Fruit fly (Drosophila melanogaster) whole organism, embryonic: ENCODE results near the gene CG13059.

ENCODE experiments used
- ATbp ChIP-seq: fragments of 200-800 bp; sonication (Bioruptor generic); optimal IDR thresholded peaks from 2 replicates; lab custom pipeline; 2017; ENCODE audit warnings: missing biosample characterization, mild to moderate bottlenecking, missing genetic modification characterization, missing genetic modification reagents
- Aef1 ChIP-seq: fragments of 200-800 bp; sonication (Bioruptor generic); IDR thresholded peaks from 3 replicates; pipeline ENCODE4 v1.3.6; 2022; ENCODE audit warnings: missing biosample characterization, missing genetic modification characterization
- CG10979 ChIP-seq: fragments of 200-800 bp; sonication (Bioruptor generic); optimal IDR thresholded peaks from 2 replicates; lab custom pipeline; 2018; ENCODE audit warnings: missing biosample characterization, mild to moderate bottlenecking, missing genetic modification characterization, moderate library complexity
- CG12155 ChIP-seq: fragments of 200-800 bp; sonication (Bioruptor generic); optimal IDR thresholded peaks from 3 replicates; lab custom pipeline; 2016; ENCODE audit warnings: missing biosample characterization, missing genetic modification characterization
- CG14441 ChIP-seq: fragments of 200-800 bp; sonication (Bioruptor generic); IDR thresholded peaks from 2 replicates; pipeline ENCODE4 v1.3.6; 2022; ENCODE audit warnings: missing biosample characterization, missing genetic modification characterization
- CG1602 ChIP-seq: fragments of 200-800 bp; sonication (Bioruptor generic); optimal IDR thresholded peaks from 3 replicates; lab custom pipeline; 2016; ENCODE audit warnings: missing biosample characterization, missing genetic modification characterization
- CG1647 ChIP-seq: fragments of 200-800 bp; sonication (Bioruptor generic); optimal IDR thresholded peaks from 3 replicates; lab custom pipeline; 2016; ENCODE audit warnings: missing biosample characterization, missing genetic modification characterization
- CG18476 ChIP-seq: fragments of 200-800 bp; sonication (Bioruptor generic); optimal IDR thresholded peaks from 2 replicates; lab custom pipeline; 2016; ENCODE audit warnings: missing biosample characterization, mild to moderate bottlenecking, missing genetic modification characterization
- CG18764 ChIP-seq: fragments of 200-800 bp; sonication (Bioruptor generic); optimal IDR thresholded peaks from 3 replicates; lab custom pipeline; 2016; ENCODE audit warnings: missing biosample characterization, missing genetic modification characterization
- CG2120 ChIP-seq: fragments of 200-800 bp; sonication (Bioruptor generic); optimal IDR thresholded peaks from 3 replicates; lab custom pipeline; 2016; ENCODE audit warnings: missing biosample characterization, missing genetic modification characterization
- CG30020 ChIP-seq: fragments of 200-800 bp; optimal IDR thresholded peaks from 2 replicates; lab custom pipeline; 2019; ENCODE audit warnings: missing biosample characterization, mild to moderate bottlenecking, missing genetic modification characterization, moderate library complexity
- CG31441 ChIP-seq: fragments of 200-800 bp; sonication (Bioruptor generic); IDR thresholded peaks from 2 replicates; pipeline ENCODE4 v1.3.6; 2022; ENCODE audit warnings: missing biosample characterization, missing genetic modification characterization
- CG32772 ChIP-seq: fragments of 200-800 bp; sonication (Bioruptor generic); IDR thresholded peaks from 2 replicates; pipeline ENCODE4 v1.3.6; 2022; ENCODE audit warnings: missing biosample characterization, missing genetic modification characterization
- CG34376 ChIP-seq: fragments of 200-800 bp; sonication (Bioruptor generic); optimal IDR thresholded peaks from 2 replicates; lab custom pipeline; 2018; ENCODE audit warnings: missing biosample characterization, mild to moderate bottlenecking, missing genetic modification characterization
- CG4328 ChIP-seq: fragments of 200-800 bp; sonication (Bioruptor generic); optimal IDR thresholded peaks from 3 replicates; lab custom pipeline; 2017; ENCODE audit warnings: missing biosample characterization, missing genetic modification reagents, missing genetic modification characterization
- CG4360 ChIP-seq: fragments of 200-800 bp; sonication (Bioruptor generic); IDR thresholded peaks from 2 replicates; pipeline ENCODE4 v1.3.6; 2022; ENCODE audit warnings: missing biosample characterization, missing genetic modification characterization
- CG4730 ChIP-seq: fragments of 200-800 bp; sonication (Bioruptor generic); IDR thresholded peaks from 2 replicates; pipeline ENCODE4 v1.3.6; 2022; ENCODE audit warnings: missing biosample characterization, missing genetic modification characterization
- CG6689 ChIP-seq: fragments of 200-800 bp; sonication (Bioruptor generic); IDR thresholded peaks from 2 replicates; pipeline ENCODE4 v1.3.6; 2022; ENCODE audit warnings: missing biosample characterization, missing genetic modification characterization
- CG7963 ChIP-seq: fragments of 200-800 bp; sonication (Bioruptor generic); IDR thresholded peaks from 3 replicates; pipeline ENCODE4 v1.3.6; 2022; ENCODE audit warnings: missing biosample characterization, missing genetic modification characterization; ENCODE audit not compliant: partially characterized antibody
- CG8924 ChIP-seq: fragments of 200-800 bp; optimal IDR thresholded peaks from 3 replicates; lab custom pipeline; 2019; ENCODE audit warnings: missing biosample characterization, mild to moderate bottlenecking, missing genetic modification characterization, moderate library complexity
- CG9437 ChIP-seq: fragments of 200-800 bp; sonication (Bioruptor generic); optimal IDR thresholded peaks from 2 replicates; lab custom pipeline; 2018; ENCODE audit warnings: missing biosample characterization, mild to moderate bottlenecking, missing genetic modification characterization
- CG9609 ChIP-seq: fragments of 200-800 bp; sonication (Bioruptor generic); optimal IDR thresholded peaks from 3 replicates; lab custom pipeline; 2016; ENCODE audit warnings: missing biosample characterization, missing genetic modification characterization
- CG9876 ChIP-seq: fragments of 200-800 bp; sonication (Bioruptor generic); optimal IDR thresholded peaks from 2 replicates; lab custom pipeline; 2016; ENCODE audit warnings: missing biosample characterization, missing genetic modification characterization
- CkIIα-i1 ChIP-seq: fragments of 200-800 bp; sonication (Bioruptor generic); IDR thresholded peaks from 2 replicates; pipeline ENCODE4 v1.3.6; 2022; ENCODE audit warnings: missing biosample characterization, missing genetic modification characterization
- Dek ChIP-seq: fragments of 200-800 bp; sonication (Bioruptor generic); optimal IDR thresholded peaks from 3 replicates; lab custom pipeline; 2019; ENCODE audit warnings: missing biosample characterization, mild to moderate bottlenecking, missing genetic modification characterization, moderate library complexity
- Dip3 ChIP-seq: fragments of 200-800 bp; sonication (Bioruptor generic); optimal IDR thresholded peaks from 3 replicates; lab custom pipeline; 2016; ENCODE audit warnings: missing biosample characterization, missing genetic modification characterization
- Drgx ChIP-seq: fragments of 200-800 bp; sonication (Bioruptor generic); IDR thresholded peaks from 2 replicates; pipeline ENCODE4 v1.3.6; 2022; ENCODE audit warnings: missing biosample characterization, missing genetic modification characterization
- HLH54F ChIP-seq: fragments of 200-800 bp; sonication (Bioruptor generic); optimal IDR thresholded peaks from 3 replicates; lab custom pipeline; 2016; ENCODE audit warnings: missing biosample characterization, missing genetic modification characterization
- Hmr ChIP-seq: fragments of 200-800 bp; sonication (Bioruptor generic); optimal IDR thresholded peaks from 3 replicates; lab custom pipeline; 2017; ENCODE audit warnings: mild to moderate bottlenecking, missing biosample characterization, missing genetic modification reagents, missing genetic modification characterization
- Mad ChIP-seq: fragments of 200-800 bp; sonication (Bioruptor generic); optimal IDR thresholded peaks from 2 replicates; lab custom pipeline; 2016; ENCODE audit warnings: missing biosample characterization, missing genetic modification characterization
- Med ChIP-seq: fragments of 200-800 bp; sonication (Bioruptor generic); peaks from one replicate; lab custom pipeline; 2016; ENCODE audit warnings: missing biosample characterization, missing genetic modification characterization, mild to moderate bottlenecking, inconsistent platforms, moderate library complexity
- Optix ChIP-seq: fragments of 200-800 bp; sonication (Bioruptor generic); IDR thresholded peaks from 3 replicates; pipeline ENCODE4 v1.3.6; 2022; ENCODE audit warnings: missing biosample characterization, missing genetic modification characterization
- Ptx1 ChIP-seq: fragments of 200-800 bp; sonication (Bioruptor generic); IDR thresholded peaks from 2 replicates; pipeline ENCODE4 v1.3.6; 2022; ENCODE audit warnings: missing biosample characterization, missing genetic modification characterization
- ap ChIP-seq: fragments of 200-800 bp; sonication (Bioruptor generic); IDR thresholded peaks from 2 replicates; pipeline ENCODE4 v1.3.6; 2022; ENCODE audit warnings: missing biosample characterization, missing genetic modification characterization
- bbx ChIP-seq: fragments of 200-800 bp; sonication (Bioruptor generic); IDR thresholded peaks from 2 replicates; pipeline ENCODE4 v1.3.6; 2022; ENCODE audit warnings: missing biosample characterization, missing genetic modification characterization; ENCODE audit not compliant: partially characterized antibody
- fd102C ChIP-seq: fragments of 200-800 bp; sonication (Bioruptor generic); optimal IDR thresholded peaks from 2 replicates; lab custom pipeline; 2018; ENCODE audit warnings: missing biosample characterization, mild to moderate bottlenecking, missing genetic modification characterization, moderate library complexity
- ftz-f1 ChIP-seq: fragments of 200-800 bp; sonication (Bioruptor generic); optimal IDR thresholded peaks from 2 replicates; lab custom pipeline; 2016; ENCODE audit warnings: missing biosample characterization, missing genetic modification characterization
- gem ChIP-seq: fragments of 200-800 bp; sonication (Bioruptor generic); optimal IDR thresholded peaks from 2 replicates; lab custom pipeline; 2019; ENCODE audit warnings: missing biosample characterization, mild to moderate bottlenecking, missing genetic modification characterization, moderate library complexity
- h ChIP-seq: fragments of >200 bp; optimal IDR thresholded peaks from 2 replicates; lab custom pipeline; 2017
- ham ChIP-seq: fragments of 200-800 bp; sonication (Bioruptor generic); IDR thresholded peaks from 2 replicates; pipeline ENCODE4 v1.3.6; 2022; ENCODE audit warnings: missing biosample characterization, missing genetic modification characterization
- hth ChIP-seq: fragments of >200 bp; optimal IDR thresholded peaks from 2 replicates; lab custom pipeline; 2017; ENCODE audit warnings: inconsistent platforms
- ind ChIP-seq: fragments of 200-800 bp; sonication (Bioruptor generic); optimal IDR thresholded peaks from 3 replicates; lab custom pipeline; 2016; ENCODE audit warnings: missing biosample characterization, missing genetic modification characterization
- kay ChIP-seq: fragments of 200-800 bp; sonication (Bioruptor generic); optimal IDR thresholded peaks from 2 replicates; lab custom pipeline; 2016; ENCODE audit warnings: missing biosample characterization, missing genetic modification characterization
- ken ChIP-seq: fragments of 200-800 bp; sonication (Bioruptor generic); IDR thresholded peaks from 3 replicates; pipeline ENCODE4 v1.3.6; 2022; ENCODE audit warnings: missing biosample characterization, missing genetic modification characterization
- lilli ChIP-seq: fragments of 200-800 bp; sonication (Bioruptor generic); optimal IDR thresholded peaks from 3 replicates; lab custom pipeline; 2016; ENCODE audit warnings: missing biosample characterization, missing genetic modification characterization
- lmd ChIP-seq: fragments of 200-800 bp; sonication (Bioruptor generic); IDR thresholded peaks from 2 replicates; pipeline ENCODE4 v1.3.6; 2022; ENCODE audit warnings: missing biosample characterization, missing genetic modification characterization
- nom ChIP-seq: fragments of 200-800 bp; sonication (Bioruptor generic); optimal IDR thresholded peaks from 2 replicates; lab custom pipeline; 2017; ENCODE audit warnings: missing biosample characterization, missing genetic modification characterization, mild to moderate bottlenecking, moderate library complexity, missing genetic modification reagents
- peb ChIP-seq: fragments of 200-800 bp; sonication (Bioruptor generic); IDR thresholded peaks from 2 replicates; pipeline ENCODE4 v1.3.6; 2022; ENCODE audit warnings: missing biosample characterization, missing genetic modification characterization
- pum ChIP-seq: fragments of 200-800 bp; sonication (Bioruptor generic); optimal IDR thresholded peaks from 2 replicates; lab custom pipeline; 2016; ENCODE audit warnings: missing biosample characterization, missing genetic modification characterization
- ro ChIP-seq: fragments of 200-800 bp; sonication (Bioruptor generic); IDR thresholded peaks from 2 replicates; pipeline ENCODE4 v1.3.6; 2022; ENCODE audit warnings: missing biosample characterization, missing genetic modification characterization
- slp2 ChIP-seq: fragments of 200-800 bp; sonication (Bioruptor generic); optimal IDR thresholded peaks from 2 replicates; lab custom pipeline; 2016; ENCODE audit warnings: missing biosample characterization, missing genetic modification characterization
- sqz ChIP-seq: fragments of 200-800 bp; sonication (Bioruptor generic); optimal IDR thresholded peaks from 3 replicates; lab custom pipeline; 2018; ENCODE audit warnings: missing biosample characterization, mild to moderate bottlenecking, missing genetic modification characterization
- ssp ChIP-seq: fragments of 200-800 bp; sonication (Bioruptor generic); IDR thresholded peaks from 2 replicates; pipeline ENCODE4 v1.3.6; 2022; ENCODE audit warnings: missing biosample characterization, missing genetic modification characterization
- tgo ChIP-seq: fragments of 200-800 bp; sonication (Bioruptor generic); IDR thresholded peaks from 3 replicates; pipeline ENCODE4 v1.3.6; 2022; ENCODE audit warnings: missing biosample characterization, missing genetic modification characterization

CG13059 gene

DNA sequence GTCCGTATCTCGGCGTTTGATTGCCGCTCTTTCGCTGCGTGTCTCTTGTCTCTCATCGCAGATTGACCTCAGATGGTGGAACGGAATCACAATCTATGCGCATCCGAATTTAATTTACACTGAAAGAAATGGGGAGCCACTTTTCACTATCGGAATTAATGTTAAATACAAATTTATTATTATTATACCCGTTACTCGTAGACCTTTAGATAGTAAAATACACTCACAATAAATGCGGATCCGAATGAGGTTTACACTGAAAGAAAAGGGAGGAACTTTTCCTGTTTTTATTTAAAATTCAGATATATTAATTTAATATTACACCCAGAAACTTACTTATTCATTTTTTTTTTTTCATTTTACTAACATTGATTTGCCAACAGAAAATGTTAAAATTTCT lies 34.4 kb upstream of the CG13059 start (continued):
- TF ChIP-seq CG9876 (GFP tag; lab: Kevin White, UChicago) (no peak), CG9609 (GFP tag; lab: Kevin White, UChicago) (no peak), CG1602 (GFP tag; lab: Kevin White, UChicago) (no peak), Dip3 (GFP tag; lab: Kevin White, UChicago) (no peak), Optix (GFP tag; lab: Robert Waterston, UW) (no peak), nom (GFP tag; lab: Kevin White, UChicago) (no peak), CG30020 (no peak), peb (GFP tag; lab: Robert Waterston, UW) (no peak), kay (GFP tag; lab: Kevin White, UChicago) (no peak), CG34376 (no peak), Aef1 (GFP tag; lab: Robert Waterston, UW) (0 out of 3 replicates have a peak, but pooled peaks have one; percentile 16), sqz (GFP tag; lab: Kevin White, UChicago) (no peak), CG18764 (GFP tag; lab: Kevin White, UChicago) (no peak), ssp (GFP tag; lab: Robert Waterston, UW) (no peak), Dek (tag; lab: Kevin White, UChicago) (no peak), CG4360 (GFP tag; lab: Robert Waterston, UW) (no peak), CG18476 (GFP tag; lab: Kevin White, UChicago) (no peak), HLH54F (GFP tag; lab: Kevin White, UChicago) (no peak), Ptx1 (GFP tag; lab: Robert Waterston, UW) (0 out of 2 replicates have a peak, but pooled peaks have one; percentile 43), ken (GFP tag; lab: Robert Waterston, UW) (no peak), CG4328 (no peak), Hmr (no peak), CG2120 (GFP tag; lab: Kevin White, UChicago) (no peak), ftz-f1 (no peak), ind (GFP tag; lab: Kevin White, UChicago) (peak; percentile 23), CG7963 (GFP tag; lab: Robert Waterston, UW) (no peak), CG12155 (GFP tag; lab: Kevin White, UChicago) (peak; percentile 3), CG6689 (GFP tag; lab: Robert Waterston, UW) (no peak), CG32772 (GFP tag; lab: Robert Waterston, UW) (0 out of 2 replicates have a peak, but pooled peaks have one; percentile 25), hth (lab: Kevin White, UChicago) (no peak), pum (GFP tag; lab: Kevin White, UChicago) (no peak), CG8924 (tag; lab: Kevin White, UChicago) (no peak), Mad (GFP tag; lab: Kevin White, UChicago) (no peak), Drgx (no peak), CG4730 (GFP tag; lab: Robert Waterston, UW) (peak; percentile 50; the same call in 1 of the 2 replicates), ro (no peak), CG9437 (GFP tag; lab: Kevin White, UChicago) (peak; percentile 25), ap (GFP tag; lab: Robert Waterston, UW) (peak; percentile 65), ham (GFP tag; lab: Robert Waterston, UW) (no peak), h (lab: Kevin White, UChicago) (no peak), CG31441 (GFP tag; lab: Robert Waterston, UW) (no peak), bbx (GFP tag; lab: Robert Waterston, UW) (no peak), CG10979 (tag; lab: Kevin White, UChicago) (no peak), gem (tag; lab: Kevin White, UChicago) (peak; percentile 65), Med (GFP tag; lab: Kevin White, UChicago) (no peak), lmd (no peak), tgo (peak; percentile 43; the same call in 1 of the 3 replicates), slp2 (GFP tag; lab: Kevin White, UChicago) (no peak), ATbp (GFP tag; lab: Kevin White, UChicago) (no peak), CG1647 (GFP tag; lab: Kevin White, UChicago) (no peak), fd102C (GFP tag; lab: Kevin White, UChicago) (no peak), lilli (GFP tag; lab: Kevin White, UChicago) (no peak), CkIIα-i1 (no peak), CG14441 (GFP tag; lab: Robert Waterston, UW) (peak; percentile 33; the same call in 1 of the 2 replicates)
